Worm (Caenorhabditis elegans) whole organism, L1 larva: ENCODE results near the gene K12H4.2.

Experiments used
- mef-2 ChIP-seq: fragments of 150-350 bp; optimal IDR thresholded peaks from 2 replicates; lab custom pipeline; 2014; ENCODE audit warnings: missing biosample characterization, missing genetic modification characterization
- pag-3 ChIP-seq: sonication (generic microtip); optimal IDR thresholded peaks from 2 replicates; lab custom pipeline; 2017; ENCODE audit warnings: missing genetic modification characterization, mild to moderate bottlenecking, missing compliant biosample characterization, antibody characterized with exemption, borderline replicate concordance; ENCODE audit not compliant: insufficient read depth

DNA sequence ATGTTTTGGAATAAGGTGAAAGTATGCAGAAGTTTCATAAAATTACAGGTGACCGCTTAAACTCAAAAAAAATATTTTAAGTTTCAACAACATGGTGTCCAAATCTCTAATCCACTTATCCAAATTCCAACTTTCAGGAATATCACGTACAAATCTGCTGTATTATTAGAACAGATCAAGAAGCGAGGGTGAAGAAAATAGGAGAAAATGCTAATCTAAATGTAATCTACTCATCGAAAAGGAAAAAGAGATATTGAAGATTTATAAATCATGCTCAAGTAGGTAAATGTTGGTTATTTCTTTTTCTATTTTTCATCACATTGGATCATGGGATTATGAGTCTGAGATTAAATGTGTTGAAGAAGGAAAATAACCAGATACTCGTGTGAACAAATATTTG is 46.0 kb upstream of the K12H4.2 start:
- no peak for TF ChIP-seq mef-2 (tag; lab: Kevin White, UChicago)
- no peak for TF ChIP-seq pag-3 (tag; lab: Kevin White, UChicago)
